Fruit fly (Drosophila melanogaster): ENCODE data around the gene Mcm6.

Mcm6 gene

dm6 chrX:6719259-6719658 is 45.1 kb downstream of the Mcm6 start (continued):
- TF ChIP-seq CG2678 (tag; optimal IDR thresholded peaks at IDR 0.05) (peak; percentile 40), Hsf (GFP tag; optimal IDR thresholded peaks at IDR 0.05) (no peak), dpn (GFP tag; optimal IDR thresholded peaks at IDR 0.05) (no peak), CG6689 (GFP tag; IDR thresholded peaks at IDR 0.05) (no peak), CG1602 (GFP tag; optimal IDR thresholded peaks at IDR 0.05) (no peak), croc (GFP tag; conservative IDR thresholded peaks at IDR 0.05) (no peak), H2.0 (GFP tag; IDR thresholded peaks at IDR 0.05) (0 out of 2 replicates have a peak, but pooled peaks have one; percentile 8), cwo (GFP tag; optimal IDR thresholded peaks at IDR 0.05) (no peak), chinmo (GFP tag; IDR thresholded peaks at IDR 0.05; ENCODE audit: partially characterized antibody) (no peak), ATbp (GFP tag; optimal IDR thresholded peaks at IDR 0.05) (peak; percentile 3), vvl (GFP tag; IDR thresholded peaks at IDR 0.05) (peak; percentile 44; the same call in 1 of the 2 replicates), gcm (GFP tag; optimal IDR thresholded peaks at IDR 0.05) (no peak), ranshi (GFP tag; IDR thresholded peaks at IDR 0.05) (no peak), Dek (tag; optimal IDR thresholded peaks at IDR 0.05) (peak; percentile 20), nerfin-1 (tag; optimal IDR thresholded peaks at IDR 0.05) (no peak), cas (GFP tag; IDR thresholded peaks at IDR 0.05) (no peak), Mes4 (GFP tag; optimal IDR thresholded peaks at IDR 0.05) (no peak), lola (GFP tag; optimal IDR thresholded peaks at IDR 0.05) (no peak), Atf3 (GFP tag; optimal IDR thresholded peaks at IDR 0.05) (no peak), Hmr (GFP tag; optimal IDR thresholded peaks at IDR 0.05) (peak; percentile 7), ase (GFP tag; IDR thresholded peaks at IDR 0.05) (no peak), jigr1 (GFP tag; IDR thresholded peaks at IDR 0.05) (no peak), CG15696 (tag; optimal IDR thresholded peaks at IDR 0.05) (no peak), br (optimal IDR thresholded peaks at IDR 0.05) (no peak), Asciz (GFP tag; optimal IDR thresholded peaks at IDR 0.05) (no peak), Bgb (GFP tag; IDR thresholded peaks at IDR 0.05; ENCODE audit: partially characterized antibody) (no peak), Eip74EF (GFP tag; optimal IDR thresholded peaks at IDR 0.05) (no peak), CG18262 (tag; optimal IDR thresholded peaks at IDR 0.05) (peak; percentile 12), ab (GFP tag; optimal IDR thresholded peaks at IDR 0.05) (no peak), cato (GFP tag; optimal IDR thresholded peaks at IDR 0.05; ENCODE audit: borderline replicate concordance) (no peak), phol (tag; optimal IDR thresholded peaks at IDR 0.05) (peak; percentile 31), esg (GFP tag; conservative IDR thresholded peaks at IDR 0.05) (no peak), Dbx (GFP tag; IDR thresholded peaks at IDR 0.05) (no peak), cg (GFP tag; optimal IDR thresholded peaks at IDR 0.05) (peak; percentile 25), CG10267 (tag; optimal IDR thresholded peaks at IDR 0.05) (peak; percentile 9), CG6254 (GFP tag; optimal IDR thresholded peaks at IDR 0.05) (no peak), HLH3B (GFP tag; IDR thresholded peaks at IDR 0.05) (0 out of 2 replicates have a peak, but pooled peaks have one; percentile 33), CG8290 (GFP tag; optimal IDR thresholded peaks at IDR 0.05) (no peak), CG8290 (tag; optimal IDR thresholded peaks at IDR 0.05) (peak in 1 of 2 experiments; percentile 15), tup (GFP tag; optimal IDR thresholded peaks at IDR 0.05) (no peak), CG15269 (tag; optimal IDR thresholded peaks at IDR 0.05) (peak; percentile 17), CG3065 (GFP tag; optimal IDR thresholded peaks at IDR 0.05) (no peak), hbn (GFP tag; IDR thresholded peaks at IDR 0.05; ENCODE audit: partially characterized antibody) (no peak), CG9932 (GFP tag; IDR thresholded peaks at IDR 0.05) (peak; percentile 41; the same call in 1 of the 2 replicates), NK7.1 (GFP tag; optimal IDR thresholded peaks at IDR 0.05) (no peak), Six4 (GFP tag; optimal IDR thresholded peaks at IDR 0.05) (no peak), gsb (GFP tag; IDR thresholded peaks at IDR 0.05) (no peak), NC2β (GFP tag; optimal IDR thresholded peaks at IDR 0.05) (no peak), dm (GFP tag; optimal IDR thresholded peaks at IDR 0.05) (no peak), Dip2 (GFP tag; IDR thresholded peaks at IDR 0.05) (no peak), ci (GFP tag; IDR thresholded peaks at IDR 0.05) (peak; percentile 40; the same call in 1 of the 3 replicates)
